Worm (Caenorhabditis elegans) whole organism, L1 larva: ENCODE data around the gene E02H9.9.
"Not testable (repeated sequence)": the region's sequence is repeated elsewhere in the genome, so short reads cannot be mapped to it uniquely, and the experiment has no call there.

Experiments used
- dpl-1 ChIP-seq, 3 experiments: fragments of 150-350 bp in 2 of 3; sonication (generic microtip) in 1 of 3; optimal IDR thresholded peaks; 2 replicates each; lab custom pipeline; 2014 to 2017; ENCODE audit warnings: missing biosample characterization in 3 of 3, missing genetic modification characterization in 3 of 3, missing genetic modification reagents in 3 of 3
- elt-2 ChIP-seq: sonication (generic microtip); optimal IDR thresholded peaks from 2 replicates; lab custom pipeline; 2016; ENCODE audit warnings: missing genetic modification characterization, mild to moderate bottlenecking, inconsistent platforms, missing compliant biosample characterization, missing genetic modification reagents
- elt-3 ChIP-seq, 6 experiments: fragments of 150-350 bp in 1 of 6; sonication (generic microtip); optimal IDR thresholded peaks; 2 replicates each; lab custom pipeline; 2017 to 2018; ENCODE audit warnings: missing biosample characterization in 6 of 6, missing genetic modification characterization in 6 of 6, inconsistent platforms in 1 of 6
- lin-15B ChIP-seq: fragments of 150-350 bp; sonication (generic microtip); optimal IDR thresholded peaks from 3 replicates; lab custom pipeline; 2014; ENCODE audit warnings: missing biosample characterization, missing genetic modification characterization
- nhr-12 ChIP-seq: sonication (generic microtip); optimal IDR thresholded peaks from 2 replicates; lab custom pipeline; 2017; ENCODE audit warnings: missing biosample characterization, missing genetic modification characterization
- nhr-71 ChIP-seq: sonication (generic microtip); optimal IDR thresholded peaks from 2 replicates; lab custom pipeline; 2016; ENCODE audit warnings: mild to moderate bottlenecking, missing genetic modification characterization, moderate library complexity, missing compliant biosample characterization
- snu-23 ChIP-seq: sonication (generic microtip); optimal IDR thresholded peaks from 2 replicates; lab custom pipeline; 2016; ENCODE audit warnings: missing genetic modification characterization, missing compliant biosample characterization
- sox-4 ChIP-seq: sonication (generic microtip); optimal IDR thresholded peaks from 2 replicates; lab custom pipeline; 2016; ENCODE audit warnings: missing genetic modification characterization, missing compliant biosample characterization
- unc-62 ChIP-seq: fragments of 150-350 bp; optimal IDR thresholded peaks from 2 replicates; lab custom pipeline; 2014; ENCODE audit warnings: missing biosample characterization, missing genetic modification reagents, missing genetic modification characterization
- zag-1 ChIP-seq: fragments of 150-350 bp; optimal IDR thresholded peaks from 2 replicates; lab custom pipeline; 2014; ENCODE audit warnings: missing biosample characterization, missing genetic modification characterization
- ztf-11 ChIP-seq, 2 experiments: sonication (generic microtip); optimal IDR thresholded peaks; 2 replicates each; lab custom pipeline; 2016 to 2017; ENCODE audit warnings: missing genetic modification characterization in 2 of 2, missing biosample characterization in 1 of 2, missing compliant biosample characterization in 1 of 2

DNA sequence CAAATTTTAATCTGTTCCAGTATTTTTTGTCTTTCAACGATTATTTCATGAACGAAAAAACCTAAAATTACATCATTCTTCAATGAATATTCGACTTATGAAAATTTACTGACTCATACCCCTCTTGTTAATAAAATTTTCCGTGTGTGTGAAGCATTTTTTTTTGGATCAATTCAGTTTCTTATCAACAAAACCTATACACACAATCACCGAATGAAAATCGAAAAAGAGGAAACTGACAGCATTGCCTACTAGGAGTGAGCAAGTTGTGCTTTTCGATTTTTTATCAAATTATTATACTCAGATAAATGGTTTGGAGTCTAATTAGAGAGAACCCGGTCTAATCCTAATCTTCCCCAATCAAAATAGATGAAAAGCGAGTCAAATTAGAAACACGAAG lies 9.4 kb downstream of the E02H9.9 start, which contains the start of gene E02H9.3:
- not testable (repeated sequence) for TF ChIP-seq nhr-12; zag-1; elt-3 (tag; optimal IDR thresholded peaks at IDR 0.05; lab: Kevin White, UChicago); sox-4 (tag; lab: Kevin White, UChicago); ztf-11 (tag; optimal IDR thresholded peaks at IDR 0.05; lab: Kevin White, UChicago); snu-23; unc-62 (GFP tag; lab: Kevin White, UChicago); elt-2 (tag; lab: Kevin White, UChicago); dpl-1 (GFP tag; optimal IDR thresholded peaks at IDR 0.05; lab: Kevin White, UChicago); lin-15B (tag; lab: Kevin White, UChicago); nhr-71
